Worm (Caenorhabditis elegans): ENCODE data around the gene npr-20.

DNA sequence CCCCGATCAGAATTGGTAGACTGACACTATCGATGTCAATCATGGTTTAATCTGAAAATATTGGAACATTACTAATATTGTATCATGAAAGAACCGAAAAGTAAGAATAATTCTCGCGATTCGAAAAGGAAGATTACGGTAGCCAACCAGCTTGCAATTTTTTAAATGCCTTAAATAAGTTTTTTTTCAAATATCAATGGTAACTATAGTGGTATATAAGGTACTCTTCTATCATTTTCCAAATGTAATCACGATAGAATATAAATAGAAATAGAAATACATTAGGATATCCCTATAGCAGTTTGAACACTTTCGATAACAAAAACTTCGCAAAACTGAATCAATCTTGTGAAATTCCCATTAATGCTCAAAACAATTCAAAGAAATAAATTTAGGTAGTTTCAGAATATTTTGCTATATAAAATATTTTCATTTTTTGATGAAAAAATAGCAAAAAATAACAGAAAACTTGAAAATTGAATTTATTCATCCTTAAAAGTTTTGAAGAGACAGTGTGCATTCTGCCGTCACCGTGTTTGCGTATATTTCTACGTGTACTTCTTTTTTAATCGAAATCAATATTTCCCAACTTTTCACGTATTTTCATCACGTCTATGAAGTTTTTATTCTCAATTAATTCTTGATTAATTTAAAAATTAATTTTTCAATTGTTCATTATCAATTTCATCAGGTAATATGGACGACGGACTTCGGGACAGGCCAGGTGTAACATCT is 54.1 kb downstream of the npr-20 start, which contains the start of the genes F46C5.9 and rer-1:
- no peak for TF ChIP-seq ceh-24 (tag; optimal IDR thresholded peaks at IDR 0.05)
- TF ChIP-seq fax-1 (tag; optimal IDR thresholded peaks at IDR 0.05): no peak
- no peak for TF ChIP-seq elt-4 (tag; optimal IDR thresholded peaks at IDR 0.05)
- TF ChIP-seq nfya-1 (tag; optimal IDR thresholded peaks at IDR 0.05): no peak
- TF ChIP-seq unc-86 (tag; optimal IDR thresholded peaks at IDR 0.05): no peak
- no peak for TF ChIP-seq ama-1 (optimal IDR thresholded peaks at IDR 0.05)
- no peak for TF ChIP-seq madf-2 (tag; optimal IDR thresholded peaks at IDR 0.05)
- TF ChIP-seq pag-3 (tag; optimal IDR thresholded peaks at IDR 0.05; ENCODE audit: borderline replicate concordance): no peak
- no peak for TF ChIP-seq odd-2 (tag; optimal IDR thresholded peaks at IDR 0.05)
- TF ChIP-seq fkh-6 (tag; optimal IDR thresholded peaks at IDR 0.05): no peak
- TF ChIP-seq syd-9 (tag; optimal IDR thresholded peaks at IDR 0.05): no peak
- no peak for TF ChIP-seq lin-11 (tag; optimal IDR thresholded peaks at IDR 0.05)
- TF ChIP-seq pqm-1 (tag; optimal IDR thresholded peaks at IDR 0.05): no peak
- TF ChIP-seq ztf-16 (tag; optimal IDR thresholded peaks at IDR 0.05): no peak
